Worm (Caenorhabditis elegans): ENCODE results near the gene pgph-2.

Gene pgph-2

ce11 chrV:5798132-5798531 is 33.2 kb downstream of the pgph-2 start, which contains the start of gene nstp-3:
TSS of gene nstp-3 (minus strand) at chrV:5798232.
- no peak for TF ChIP-seq T07F8.4 (tag; optimal IDR thresholded peaks at IDR 0.05)
- TF ChIP-seq egl-44 (GFP tag; IDR thresholded peaks at IDR 0.05), result no peak
- no peak for TF ChIP-seq nhr-120 (GFP tag; IDR thresholded peaks at IDR 0.05)
- no peak for TF ChIP-seq unc-130 (GFP tag; optimal IDR thresholded peaks at IDR 0.05)
- no peak for TF ChIP-seq rpc-1 (optimal IDR thresholded peaks at IDR 0.05)
- TF ChIP-seq rpc-1 (tag; optimal IDR thresholded peaks at IDR 0.05), result no peak
- TF ChIP-seq hsf-1 (GFP tag; IDR thresholded peaks at IDR 0.05), result no peak
- no peak for TF ChIP-seq lsy-27 (tag; optimal IDR thresholded peaks at IDR 0.05; ENCODE audit: borderline replicate concordance, insufficient read depth)
- TF ChIP-seq ceh-100 (GFP tag; IDR thresholded peaks at IDR 0.05), result no peak
- TF ChIP-seq gei-17 (GFP tag; optimal IDR thresholded peaks at IDR 0.05), result no peak
- TF ChIP-seq Y79H2A.3 (GFP tag; conservative IDR thresholded peaks at IDR 0.05), result no peak
- no peak for TF ChIP-seq ceh-91 (GFP tag; IDR thresholded peaks at IDR 0.05)
- TF ChIP-seq hlh-26 (GFP tag; conservative IDR thresholded peaks at IDR 0.05), result no peak
- no peak for TF ChIP-seq athp-1 (tag; optimal IDR thresholded peaks at IDR 0.05)

ce11 chrV:5799373-5799772 is 34.4 kb downstream of the pgph-2 start, which contains the start of gene cyn-17:
TSS of gene cyn-17 (plus strand) at chrV:5799673.
- TF ChIP-seq F49E8.2 (tag; optimal IDR thresholded peaks at IDR 0.05; ENCODE audit: insufficient read depth) (no peak), aptf-2 (GFP tag; conservative IDR thresholded peaks at IDR 0.05) (no peak), B0336.3 (GFP tag; IDR thresholded peaks at IDR 0.05) (no peak), ets-4 (GFP tag; optimal IDR thresholded peaks at IDR 0.05) (no peak), madf-6 (GFP tag; IDR thresholded peaks at IDR 0.05) (no peak), hsf-1 (GFP tag; IDR thresholded peaks at IDR 0.05) (no peak), Y56A3A.18 (GFP tag; IDR thresholded peaks at IDR 0.05) (no peak), mcd-1 (GFP tag; IDR thresholded peaks at IDR 0.05) (no peak), die-1 (tag; optimal IDR thresholded peaks at IDR 0.05) (no peak), hmg-1.2 (GFP tag; IDR thresholded peaks at IDR 0.05) (no peak), ztf-22 (GFP tag; optimal IDR thresholded peaks at IDR 0.05) (no peak), F33H1.4 (GFP tag; IDR thresholded peaks at IDR 0.05) (no peak), zfh-2 (GFP tag; conservative IDR thresholded peaks at IDR 0.05) (no peak), sea-2 (GFP tag; IDR thresholded peaks at IDR 0.05) (no peak), snpc-4 (GFP tag; optimal IDR thresholded peaks at IDR 0.05) (no peak), snpc-4 (tag; optimal IDR thresholded peaks at IDR 0.05) (no peak)

ce11 chrV:5805467-5805866 is 40.5 kb downstream of the pgph-2 start, which contains the start of gene ZC250.5:
TSS of gene ZC250.5 (plus strand) at chrV:5805767.
- TF ChIP-seq nfya-2 (GFP tag; IDR thresholded peaks at IDR 0.05) (no peak), sea-2 (GFP tag; IDR thresholded peaks at IDR 0.05) (no peak), Y53F4B.3 (GFP tag; IDR thresholded peaks at IDR 0.05) (no peak), nhr-80 (tag; optimal IDR thresholded peaks at IDR 0.05) (no peak), ztf-3 (GFP tag; optimal IDR thresholded peaks at IDR 0.05) (no peak), him-1 (tag; optimal IDR thresholded peaks at IDR 0.05) (no peak), sptf-2 (GFP tag; optimal IDR thresholded peaks at IDR 0.05) (no peak), lin-26 (GFP tag; IDR thresholded peaks at IDR 0.05) (no peak), ekl-4 (GFP tag; IDR thresholded peaks at IDR 0.05) (no peak), sdz-38 (tag; optimal IDR thresholded peaks at IDR 0.05) (no peak), B0336.3 (GFP tag; IDR thresholded peaks at IDR 0.05) (no peak), gei-17 (GFP tag; optimal IDR thresholded peaks at IDR 0.05) (no peak), Y67H2A.10 (GFP tag; conservative IDR thresholded peaks at IDR 0.05) (no peak)

All from whole organism, young adult.